Fruit fly (Drosophila melanogaster): ENCODE results near the gene GILT2.

GILT2 gene

DNA sequence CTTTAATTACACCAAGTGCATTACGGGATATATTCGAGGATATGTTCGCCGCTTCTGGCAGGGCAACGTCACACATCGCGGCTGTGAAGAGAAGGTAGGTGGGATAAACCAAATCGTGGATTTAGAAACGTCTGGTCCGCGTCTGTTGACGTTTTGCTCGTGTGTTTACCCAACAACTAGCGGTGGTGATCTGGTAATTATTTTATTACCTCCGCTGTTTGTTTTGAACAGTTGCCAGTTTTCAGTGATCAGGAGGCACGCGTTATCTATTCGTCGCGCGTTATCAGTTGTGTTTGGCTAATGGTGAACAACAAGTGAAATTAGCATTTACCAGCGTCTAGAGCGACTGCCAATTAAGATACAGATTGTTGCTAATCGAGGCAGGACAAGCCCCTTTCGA, 50.4 kb downstream of the GILT2 start (continued):
- TF ChIP-seq Dp (GFP tag; optimal IDR thresholded peaks at IDR 0.05) (no peak), BtbVII (GFP tag; optimal IDR thresholded peaks at IDR 0.05) (peak; percentile 77), fd96Cb (tag; optimal IDR thresholded peaks at IDR 0.05) (no peak), cwo (GFP tag; optimal IDR thresholded peaks at IDR 0.05) (peak; percentile 27), Neu2 (GFP tag; optimal IDR thresholded peaks at IDR 0.05; ENCODE audit: borderline replicate concordance) (no peak), CG1647 (GFP tag; optimal IDR thresholded peaks at IDR 0.05) (no peak), Drgx (GFP tag; IDR thresholded peaks at IDR 0.05) (no peak), Dbx (GFP tag; IDR thresholded peaks at IDR 0.05) (0 out of 3 replicates have a peak, but pooled peaks have one; percentile 17), nmo (GFP tag; optimal IDR thresholded peaks at IDR 0.05) (no peak), CG17829 (tag; optimal IDR thresholded peaks at IDR 0.05) (no peak), CG2712 (tag; optimal IDR thresholded peaks at IDR 0.05) (no peak), NK7.1 (GFP tag; optimal IDR thresholded peaks at IDR 0.05) (no peak), eyg (GFP tag; optimal IDR thresholded peaks at IDR 0.05) (peak; percentile 35), CG3847 (GFP tag; IDR thresholded peaks at IDR 0.05) (no peak), hbn (GFP tag; IDR thresholded peaks at IDR 0.05; ENCODE audit: partially characterized antibody) (no peak), Tbp (GFP tag; optimal IDR thresholded peaks at IDR 0.05) (no peak), lmd (GFP tag; IDR thresholded peaks at IDR 0.05) (no peak), CG10147 (GFP tag; optimal IDR thresholded peaks at IDR 0.05) (no peak), ranshi (GFP tag; IDR thresholded peaks at IDR 0.05) (0 out of 2 replicates have a peak, but pooled peaks have one; percentile 32), CG9215 (GFP tag; IDR thresholded peaks at IDR 0.05) (no peak), Fer2 (tag; optimal IDR thresholded peaks at IDR 0.05) (peak; percentile 24), so (GFP tag; IDR thresholded peaks at IDR 0.05) (peak; percentile 40; the same call in 1 of the 3 replicates), seq (GFP tag; IDR thresholded peaks at IDR 0.05) (no peak), Atf-2 (GFP tag; optimal IDR thresholded peaks at IDR 0.05) (no peak), slou (GFP tag; optimal IDR thresholded peaks at IDR 0.05) (no peak), CG12299 (tag; optimal IDR thresholded peaks at IDR 0.05) (peak; percentile 15), chinmo (GFP tag; IDR thresholded peaks at IDR 0.05; ENCODE audit: partially characterized antibody) (0 out of 4 replicates have a peak, but pooled peaks have one; percentile 17), CG5180 (GFP tag; optimal IDR thresholded peaks at IDR 0.05) (peak; percentile 3), CG4328 (GFP tag; optimal IDR thresholded peaks at IDR 0.05) (peak; percentile 54), CG10979 (tag; optimal IDR thresholded peaks at IDR 0.05) (no peak), CG32767 (GFP tag; IDR thresholded peaks at IDR 0.05) (no peak), CG17186 (GFP tag; optimal IDR thresholded peaks at IDR 0.05) (no peak), CG11247 (GFP tag; IDR thresholded peaks at IDR 0.05) (no peak), emc (GFP tag; optimal IDR thresholded peaks at IDR 0.05) (no peak), Ada2b (GFP tag; IDR thresholded peaks at IDR 0.05) (no peak), CG32532 (GFP tag; IDR thresholded peaks at IDR 0.05) (no peak), klu (GFP tag; IDR thresholded peaks at IDR 0.05) (no peak), pros (GFP tag; optimal IDR thresholded peaks at IDR 0.05) (no peak), HLH54F (GFP tag; optimal IDR thresholded peaks at IDR 0.05) (no peak), CG33557 (GFP tag; optimal IDR thresholded peaks at IDR 0.05) (no peak), CG2889 (GFP tag; IDR thresholded peaks at IDR 0.05) (no peak), CG8765 (GFP tag; IDR thresholded peaks at IDR 0.05) (no peak), CG14860 (GFP tag; IDR thresholded peaks at IDR 0.05; ENCODE audit: partially characterized antibody) (no peak), cg (GFP tag; optimal IDR thresholded peaks at IDR 0.05) (no peak), Gug (GFP tag; IDR thresholded peaks at IDR 0.05) (no peak), sens (GFP tag) (peak; percentile 26), ind (GFP tag; optimal IDR thresholded peaks at IDR 0.05) (no peak), lilli (GFP tag; optimal IDR thresholded peaks at IDR 0.05) (no peak), CG5245 (GFP tag; optimal IDR thresholded peaks at IDR 0.05) (no peak), Fer1 (GFP tag; optimal IDR thresholded peaks at IDR 0.05) (peak; percentile 82), dm (GFP tag; optimal IDR thresholded peaks at IDR 0.05) (no peak), CG2678 (tag; optimal IDR thresholded peaks at IDR 0.05) (peak; percentile 67)
